Fruit fly (Drosophila melanogaster) whole organism, embryonic: ENCODE data around the gene Grip84.

ENCODE experiments used
- Atf3 ChIP-seq: fragments of 200-800 bp; sonication (Bioruptor generic); optimal IDR thresholded peaks from 3 replicates; lab custom pipeline; 2016; ENCODE audit warnings: missing biosample characterization, missing genetic modification characterization
- CG10462 ChIP-seq: fragments of 200-800 bp; sonication (Bioruptor generic); optimal IDR thresholded peaks from 2 replicates; lab custom pipeline; 2016; ENCODE audit warnings: missing biosample characterization, missing genetic modification characterization
- CG11560 ChIP-seq: fragments of 200-800 bp; sonication (Bioruptor generic); IDR thresholded peaks from 3 replicates; pipeline ENCODE4 v1.3.6; 2022; ENCODE audit warnings: missing biosample characterization, missing genetic modification characterization
- CG14710 ChIP-seq: fragments of 200-800 bp; sonication (Bioruptor generic); optimal IDR thresholded peaks from 3 replicates; lab custom pipeline; 2019; ENCODE audit warnings: missing biosample characterization, mild to moderate bottlenecking, missing genetic modification characterization, moderate library complexity
- CG15601 ChIP-seq: fragments of 200-800 bp; sonication (Bioruptor generic); optimal IDR thresholded peaks from 3 replicates; lab custom pipeline; 2019; ENCODE audit warnings: missing biosample characterization, mild to moderate bottlenecking, missing genetic modification characterization, moderate library complexity
- CG17829 ChIP-seq: fragments of 200-800 bp; optimal IDR thresholded peaks from 2 replicates; lab custom pipeline; 2019; ENCODE audit warnings: missing biosample characterization, mild to moderate bottlenecking, missing genetic modification characterization, moderate library complexity
- CG18262 ChIP-seq: fragments of 200-800 bp; optimal IDR thresholded peaks from 3 replicates; lab custom pipeline; 2019; ENCODE audit warnings: missing biosample characterization, mild to moderate bottlenecking, missing genetic modification characterization, moderate library complexity
- CG2129 ChIP-seq: fragments of 200-800 bp; sonication (Bioruptor generic); IDR thresholded peaks from 2 replicates; pipeline ENCODE4 v1.3.6; 2022; ENCODE audit warnings: missing biosample characterization, missing genetic modification characterization; ENCODE audit not compliant: partially characterized antibody
- CG2889 ChIP-seq: fragments of 200-800 bp; sonication (Bioruptor generic); IDR thresholded peaks from 3 replicates; pipeline ENCODE4 v1.3.6; 2022; ENCODE audit warnings: missing biosample characterization, missing genetic modification characterization
- CG30403 ChIP-seq: fragments of 200-800 bp; sonication (Bioruptor generic); optimal IDR thresholded peaks from 3 replicates; lab custom pipeline; 2016; ENCODE audit warnings: missing biosample characterization, missing genetic modification characterization
- CG3838 ChIP-seq: fragments of 200-800 bp; sonication (Bioruptor generic); optimal IDR thresholded peaks from 3 replicates; lab custom pipeline; 2016; ENCODE audit warnings: missing biosample characterization, missing genetic modification characterization
- CG3995 ChIP-seq: fragments of 200-800 bp; sonication (Bioruptor generic); optimal IDR thresholded peaks from 3 replicates; lab custom pipeline; 2016; ENCODE audit warnings: missing biosample characterization, missing genetic modification characterization
- CG4854 ChIP-seq: fragments of 200-800 bp; sonication (Bioruptor generic); optimal IDR thresholded peaks from 2 replicates; lab custom pipeline; 2016; ENCODE audit warnings: missing biosample characterization, missing genetic modification characterization, inconsistent platforms
- CG6689 ChIP-seq: fragments of 200-800 bp; sonication (Bioruptor generic); IDR thresholded peaks from 2 replicates; pipeline ENCODE4 v1.3.6; 2022; ENCODE audit warnings: missing biosample characterization, missing genetic modification characterization
- CG7928 ChIP-seq: fragments of 200-800 bp; sonication (Bioruptor generic); optimal IDR thresholded peaks from 2 replicates; lab custom pipeline; 2017; ENCODE audit warnings: missing biosample characterization, mild to moderate bottlenecking, missing genetic modification characterization
- CG8290 ChIP-seq, 3 experiments: fragments of 200-800 bp; sonication (Bioruptor generic); optimal IDR thresholded peaks; 2 replicates each; lab custom pipeline; 2016 to 2019; ENCODE audit warnings: missing biosample characterization in 3 of 3, missing genetic modification characterization in 3 of 3, mild to moderate bottlenecking in 2 of 3, moderate library complexity in 1 of 3
- CG9797 ChIP-seq: fragments of 200-800 bp; sonication (Bioruptor generic); optimal IDR thresholded peaks from 3 replicates; lab custom pipeline; 2018; ENCODE audit warnings: missing biosample characterization, mild to moderate bottlenecking, missing genetic modification characterization
- CG9817 ChIP-seq: fragments of 200-800 bp; sonication (Bioruptor generic); optimal IDR thresholded peaks from 2 replicates; lab custom pipeline; 2018; ENCODE audit warnings: missing biosample characterization, mild to moderate bottlenecking, missing genetic modification characterization, moderate library complexity
- CHES-1-like ChIP-seq: fragments of 200-800 bp; sonication (Bioruptor generic); optimal IDR thresholded peaks from 2 replicates; lab custom pipeline; 2016; ENCODE audit warnings: missing biosample characterization, missing genetic modification characterization
- D19A ChIP-seq: fragments of 200-800 bp; optimal IDR thresholded peaks from 3 replicates; lab custom pipeline; 2019; ENCODE audit warnings: missing biosample characterization, mild to moderate bottlenecking, missing genetic modification characterization, moderate library complexity
- Dbx ChIP-seq: fragments of 200-800 bp; sonication (Bioruptor generic); IDR thresholded peaks from 3 replicates; pipeline ENCODE4 v1.3.6; 2022; ENCODE audit warnings: missing biosample characterization, missing genetic modification characterization
- Dll ChIP-seq: fragments of 200-800 bp; sonication (Bioruptor generic); IDR thresholded peaks from 4 replicates; pipeline ENCODE4 v1.3.6; 2022; ENCODE audit warnings: missing biosample characterization, missing genetic modification characterization; ENCODE audit not compliant: partially characterized antibody
- Ets65A ChIP-seq: fragments of 200-800 bp; sonication (Bioruptor generic); peaks from one replicate; lab custom pipeline; 2016; ENCODE audit warnings: missing biosample characterization, missing genetic modification characterization
- Lhr ChIP-seq: fragments of 200-800 bp; sonication (Bioruptor generic); optimal IDR thresholded peaks from 3 replicates; lab custom pipeline; 2017; ENCODE audit warnings: mild to moderate bottlenecking, missing biosample characterization, missing genetic modification reagents, missing genetic modification characterization
- MBD-R2 ChIP-seq: fragments of 200-800 bp; sonication (Bioruptor generic); IDR thresholded peaks from 2 replicates; pipeline ENCODE4 v1.3.6; 2022; ENCODE audit warnings: missing biosample characterization, missing genetic modification characterization
- Max ChIP-seq: fragments of 200-800 bp; sonication (Bioruptor generic); optimal IDR thresholded peaks from 2 replicates; lab custom pipeline; 2016; ENCODE audit warnings: missing biosample characterization, mild to moderate bottlenecking, missing genetic modification characterization
- Med ChIP-seq: fragments of 200-800 bp; sonication (Bioruptor generic); peaks from one replicate; lab custom pipeline; 2016; ENCODE audit warnings: missing biosample characterization, missing genetic modification characterization, mild to moderate bottlenecking, inconsistent platforms, moderate library complexity
- Side ChIP-seq: fragments of 200-800 bp; sonication (Bioruptor generic); optimal IDR thresholded peaks from 2 replicates; lab custom pipeline; 2016; ENCODE audit warnings: missing biosample characterization, missing genetic modification characterization
- Sry-δ ChIP-seq: fragments of 200-800 bp; sonication (Bioruptor generic); optimal IDR thresholded peaks from 2 replicates; lab custom pipeline; 2016; ENCODE audit warnings: missing biosample characterization, missing genetic modification characterization
- Trl ChIP-seq, 3 experiments: fragments of >200 bp in 2 of 3; fragments of 200-800 bp in 1 of 3; sonication (Bioruptor generic) in 1 of 3; optimal IDR thresholded peaks; 2 replicates in 1 of 3; 3 replicates in 2 of 3; lab custom pipeline; 2016 to 2017; ENCODE audit warnings: missing biosample characterization in 1 of 3, missing genetic modification characterization in 1 of 3
- al ChIP-seq: fragments of 200-800 bp; sonication (Bioruptor generic); IDR thresholded peaks from 2 replicates; pipeline ENCODE4 v1.3.6; 2022; ENCODE audit warnings: missing biosample characterization, missing genetic modification characterization
- ato ChIP-seq: fragments of 200-800 bp; sonication (Bioruptor generic); IDR thresholded peaks from 2 replicates; pipeline ENCODE4 v1.3.6; 2022; ENCODE audit warnings: missing biosample characterization, missing genetic modification characterization; ENCODE audit not compliant: partially characterized antibody
- gcm ChIP-seq: fragments of 200-800 bp; sonication (Bioruptor generic); optimal IDR thresholded peaks from 2 replicates; lab custom pipeline; 2019; ENCODE audit warnings: missing biosample characterization, mild to moderate bottlenecking, missing genetic modification characterization, moderate library complexity
- gsb-n ChIP-seq: fragments of 200-800 bp; sonication (Bioruptor generic); optimal IDR thresholded peaks from 3 replicates; lab custom pipeline; 2018; ENCODE audit warnings: missing biosample characterization, mild to moderate bottlenecking, missing genetic modification characterization
- hb ChIP-seq: fragments of 200-800 bp; sonication (Bioruptor generic); IDR thresholded peaks from 3 replicates; pipeline ENCODE4 v1.3.6; 2022; ENCODE audit warnings: missing biosample characterization, missing genetic modification characterization; ENCODE audit not compliant: partially characterized antibody
- kay ChIP-seq: fragments of 200-800 bp; sonication (Bioruptor generic); optimal IDR thresholded peaks from 2 replicates; lab custom pipeline; 2016; ENCODE audit warnings: missing biosample characterization, missing genetic modification characterization
- nerfin-1 ChIP-seq: fragments of 200-800 bp; sonication (Bioruptor generic); optimal IDR thresholded peaks from 3 replicates; lab custom pipeline; 2019; ENCODE audit warnings: missing biosample characterization, mild to moderate bottlenecking, missing genetic modification characterization, moderate library complexity
- otp ChIP-seq: fragments of 200-800 bp; sonication (Bioruptor generic); IDR thresholded peaks from 3 replicates; pipeline ENCODE4, ENCODE4 v1.3.6; 2022; ENCODE audit warnings: missing biosample characterization, missing genetic modification characterization
- pzg ChIP-seq: fragments of 200-800 bp; sonication (Bioruptor generic); optimal IDR thresholded peaks from 3 replicates; lab custom pipeline; 2018; ENCODE audit warnings: missing biosample characterization, mild to moderate bottlenecking, missing genetic modification characterization, moderate library complexity
- row ChIP-seq: fragments of 200-800 bp; sonication (Bioruptor generic); IDR thresholded peaks from 3 replicates; pipeline ENCODE4 v1.3.6; 2022; ENCODE audit warnings: missing biosample characterization, missing genetic modification characterization
- sisA ChIP-seq: fragments of 200-800 bp; sonication (Bioruptor generic); IDR thresholded peaks from 2 replicates; pipeline ENCODE4 v1.3.6; 2022; ENCODE audit warnings: missing biosample characterization, missing genetic modification characterization
- slbo ChIP-seq: fragments of 200-800 bp; sonication (Bioruptor generic); IDR thresholded peaks from 2 replicates; pipeline ENCODE4 v1.3.6; 2022; ENCODE audit warnings: missing biosample characterization, missing genetic modification characterization
- so ChIP-seq: fragments of 200-800 bp; sonication (Bioruptor generic); IDR thresholded peaks from 3 replicates; pipeline ENCODE4 v1.3.6; 2022; ENCODE audit warnings: missing biosample characterization, missing genetic modification characterization
- sug ChIP-seq: fragments of 200-800 bp; optimal IDR thresholded peaks from 2 replicates; lab custom pipeline; 2019; ENCODE audit warnings: missing biosample characterization, mild to moderate bottlenecking, missing genetic modification characterization, moderate library complexity
- tin ChIP-seq: fragments of 200-800 bp; sonication (Bioruptor generic); optimal IDR thresholded peaks from 3 replicates; lab custom pipeline; 2016; ENCODE audit warnings: missing biosample characterization, missing genetic modification characterization
- toy ChIP-seq: fragments of 200-800 bp; sonication (Bioruptor generic); IDR thresholded peaks from 2 replicates; pipeline ENCODE4 v1.3.6; 2022; ENCODE audit warnings: missing biosample characterization, missing genetic modification characterization
- trem ChIP-seq: fragments of 200-800 bp; optimal IDR thresholded peaks from 3 replicates; lab custom pipeline; 2019; ENCODE audit warnings: missing biosample characterization, mild to moderate bottlenecking, missing genetic modification characterization, moderate library complexity
- vnd ChIP-seq: fragments of 200-800 bp; sonication (Bioruptor generic); IDR thresholded peaks from 3 replicates; pipeline ENCODE4 v1.3.6; 2022; ENCODE audit warnings: missing biosample characterization, missing genetic modification characterization; ENCODE audit not compliant: partially characterized antibody

The Grip84 gene

DNA sequence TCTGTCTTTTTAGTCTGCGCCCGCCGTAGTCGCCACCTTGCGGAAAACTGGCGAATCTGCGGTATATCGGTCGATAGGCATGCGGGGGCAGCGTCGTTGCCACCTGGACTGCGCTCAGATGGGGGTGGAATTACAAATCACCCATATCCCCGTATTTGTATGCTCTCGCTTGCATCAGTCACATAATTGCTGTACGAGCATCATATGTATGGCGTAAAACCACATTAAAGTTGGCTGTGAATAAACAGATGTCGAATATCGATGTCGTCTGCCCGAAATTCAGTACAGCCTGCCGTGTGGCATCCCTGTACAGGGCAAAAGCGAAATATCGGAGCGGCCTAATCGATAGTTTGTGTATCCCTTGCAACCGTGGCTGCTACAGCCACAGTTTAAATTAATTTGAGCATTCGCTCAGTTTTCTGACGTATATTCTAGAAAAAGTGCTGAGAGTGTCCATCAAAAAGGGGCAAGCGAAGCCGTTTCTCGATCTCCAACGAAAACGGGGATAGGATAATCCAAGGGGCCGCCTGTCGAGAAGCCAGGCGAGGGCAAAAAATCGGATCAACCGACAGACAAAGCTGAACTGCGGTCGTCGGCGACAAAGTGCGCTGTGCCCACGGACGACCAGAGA lies 43.7 kb downstream of the Grip84 start, which contains the start of the genes Idh3a and CoRest (continued):
- TF ChIP-seq al (GFP tag; lab: Robert Waterston, UW) (0 out of 2 replicates have a peak, but pooled peaks have one; percentile 10), CG6689 (GFP tag; lab: Robert Waterston, UW) (0 out of 2 replicates have a peak, but pooled peaks have one; percentile 28), so (GFP tag; lab: Robert Waterston, UW) (no peak), CG9817 (peak; percentile 48), CG11560 (peak; percentile 57; the same call in 1 of the 3 replicates), CG8290 (GFP tag; optimal IDR thresholded peaks at IDR 0.05; lab: Kevin White, UChicago) (peak; percentile 18), CG8290 (tag; optimal IDR thresholded peaks at IDR 0.05; lab: Kevin White, UChicago) (no peak), CG2889 (GFP tag; lab: Robert Waterston, UW) (0 out of 3 replicates have a peak, but pooled peaks have one; percentile 26), CG15601 (tag; lab: Kevin White, UChicago) (peak; percentile 4), Lhr (GFP tag; lab: Kevin White, UChicago) (peak; percentile 45), Dbx (GFP tag; lab: Robert Waterston, UW) (peak; percentile 52; the same call in 1 of the 3 replicates), CHES-1-like (GFP tag; lab: Kevin White, UChicago) (peak; percentile 24), CG10462 (GFP tag; lab: Kevin White, UChicago) (no peak), toy (GFP tag; lab: Robert Waterston, UW) (no peak), CG14710 (peak; percentile 63), Sry-δ (GFP tag; lab: Kevin White, UChicago) (peak; percentile 83), Med (peak; percentile 73), CG2129 (GFP tag; lab: Robert Waterston, UW) (peak; percentile 38; the same call in 1 of the 2 replicates), otp (GFP tag; lab: Robert Waterston, UW) (no peak), gsb-n (no peak), sug (tag; lab: Kevin White, UChicago) (peak; percentile 65), Atf3 (GFP tag; lab: Kevin White, UChicago) (no peak), CG9797 (peak; percentile 42), CG3838 (GFP tag; lab: Kevin White, UChicago) (no peak), CG17829 (tag; lab: Kevin White, UChicago) (peak; percentile 33), CG7928 (GFP tag; lab: Kevin White, UChicago) (peak; percentile 74), MBD-R2 (GFP tag; lab: Robert Waterston, UW) (peak; percentile 58), Max (GFP tag; lab: Kevin White, UChicago) (peak; percentile 12), row (peak; percentile 54), CG30403 (GFP tag; lab: Kevin White, UChicago) (peak; percentile 15), nerfin-1 (peak; percentile 14), gcm (GFP tag; lab: Kevin White, UChicago) (peak; percentile 68), CG3995 (GFP tag; lab: Kevin White, UChicago) (peak; percentile 8), slbo (peak; percentile 39; the same call in 1 of the 2 replicates), CG4854 (GFP tag; lab: Kevin White, UChicago) (no peak), Ets65A (GFP tag; lab: Kevin White, UChicago) (peak; percentile 86), tin (no peak), Dll (peak; percentile 77), hb (GFP tag; lab: Robert Waterston, UW) (peak; percentile 60; the same call in 1 of the 3 replicates), CG18262 (tag; lab: Kevin White, UChicago) (no peak), trem (tag; lab: Kevin White, UChicago) (peak; percentile 34), D19A (tag; lab: Kevin White, UChicago) (no peak), vnd (GFP tag; lab: Robert Waterston, UW) (peak; percentile 65), sisA (GFP tag; lab: Robert Waterston, UW) (no peak), Side (GFP tag; lab: Kevin White, UChicago) (no peak), pzg (GFP tag; lab: Kevin White, UChicago) (peak; percentile 75), ato (GFP tag; lab: Robert Waterston, UW) (peak; percentile 27; the same call in 1 of the 2 replicates), Trl (optimal IDR thresholded peaks at IDR 0.05; lab: Kevin White, UChicago) (no peak), Trl (GFP tag; optimal IDR thresholded peaks at IDR 0.05; lab: Kevin White, UChicago) (peak; percentile 1), kay (GFP tag; lab: Kevin White, UChicago) (no peak)
